Worm (Caenorhabditis elegans) whole organism, L3 larva: ENCODE data around the gene snf-11.

ENCODE experiments used
- R02D3.7 ChIP-seq: fragments of 150-350 bp; optimal IDR thresholded peaks from 2 replicates; lab custom pipeline; 2014; ENCODE audit warnings: missing biosample characterization, missing genetic modification characterization
- ZK546.5 ChIP-seq: sonication (generic microtip); optimal IDR thresholded peaks from 2 replicates; lab custom pipeline; 2017; ENCODE audit warnings: missing biosample characterization, missing genetic modification characterization
- aly-2 ChIP-seq: fragments of 150-350 bp; optimal IDR thresholded peaks from 2 replicates; lab custom pipeline; 2014; ENCODE audit warnings: missing biosample characterization, missing genetic modification characterization
- ama-1 ChIP-seq: fragments of 150-350 bp; optimal IDR thresholded peaks from 2 replicates; lab custom pipeline; 2018
- ceh-16 ChIP-seq: sonication (generic microtip); optimal IDR thresholded peaks from 2 replicates; lab custom pipeline; 2017; ENCODE audit warnings: missing biosample characterization, missing genetic modification characterization
- ceh-28 ChIP-seq: fragments of 150-350 bp; optimal IDR thresholded peaks from 2 replicates; lab custom pipeline; 2014; ENCODE audit warnings: missing biosample characterization, missing genetic modification reagents, missing genetic modification characterization
- daf-12 ChIP-seq: fragments of 150-350 bp; optimal IDR thresholded peaks from 2 replicates; lab custom pipeline; 2014; ENCODE audit warnings: missing biosample characterization, missing genetic modification reagents, missing genetic modification characterization
- egl-5 ChIP-seq: fragments of 150-350 bp; optimal IDR thresholded peaks from 2 replicates; lab custom pipeline; 2017; ENCODE audit warnings: missing biosample characterization, missing genetic modification reagents, missing genetic modification characterization, inconsistent platforms
- elt-2 ChIP-seq: sonication (generic microtip); optimal IDR thresholded peaks from 2 replicates; lab custom pipeline; 2016; ENCODE audit warnings: missing genetic modification reagents, mild to moderate bottlenecking, missing genetic modification characterization, missing compliant biosample characterization
- elt-3 ChIP-seq, 3 experiments: fragments of 150-350 bp in 1 of 3; sonication (generic microtip) in 2 of 3; optimal IDR thresholded peaks; 2 replicates in 2 of 3; 4 replicates in 1 of 3; lab custom pipeline; 2014 to 2017; ENCODE audit warnings: missing biosample characterization in 3 of 3, missing genetic modification characterization in 3 of 3
- eor-1 ChIP-seq, 2 experiments: fragments of 150-350 bp; optimal IDR thresholded peaks; 2 replicates each; lab custom pipeline; 2014 to 2018; ENCODE audit warnings: missing biosample characterization in 2 of 2, missing genetic modification characterization in 2 of 2
- fkh-10 ChIP-seq: sonication (generic microtip); optimal IDR thresholded peaks from 2 replicates; lab custom pipeline; 2017; ENCODE audit warnings: missing biosample characterization, missing genetic modification reagents, missing genetic modification characterization
- fos-1 ChIP-seq: fragments of 150-350 bp; optimal IDR thresholded peaks from 2 replicates; lab custom pipeline; 2014; ENCODE audit warnings: missing biosample characterization, missing genetic modification characterization
- hmg-11 ChIP-seq: sonication (generic microtip); optimal IDR thresholded peaks from 2 replicates; lab custom pipeline; 2016; ENCODE audit warnings: missing genetic modification characterization, missing compliant biosample characterization
- jun-1 ChIP-seq: fragments of 150-350 bp; optimal IDR thresholded peaks from 2 replicates; lab custom pipeline; 2014; ENCODE audit warnings: missing biosample characterization, missing genetic modification reagents, missing genetic modification characterization
- lin-15B ChIP-seq: fragments of 150-350 bp; optimal IDR thresholded peaks from 2 replicates; lab custom pipeline; 2014; ENCODE audit warnings: missing biosample characterization, missing genetic modification characterization
- lin-39 ChIP-seq: fragments of 150-350 bp; optimal IDR thresholded peaks from 2 replicates; lab custom pipeline; 2018; ENCODE audit warnings: missing biosample characterization, missing genetic modification reagents, missing genetic modification characterization
- lsy-12 ChIP-seq: sonication (generic microtip); optimal IDR thresholded peaks from 2 replicates; lab custom pipeline; 2016; ENCODE audit warnings: mild to moderate bottlenecking, missing genetic modification characterization, missing compliant biosample characterization
- mdl-1 ChIP-seq: fragments of 150-350 bp; optimal IDR thresholded peaks from 2 replicates; lab custom pipeline; 2014; ENCODE audit warnings: missing biosample characterization, missing genetic modification characterization
- mml-1 ChIP-seq: fragments of 150-350 bp; sonication (generic microtip); optimal IDR thresholded peaks from 3 replicates; lab custom pipeline; 2014; ENCODE audit warnings: missing biosample characterization, missing genetic modification characterization
- nfya-1 ChIP-seq: sonication (generic microtip); optimal IDR thresholded peaks from 2 replicates; lab custom pipeline; 2017; ENCODE audit warnings: missing genetic modification characterization, mild to moderate bottlenecking, missing compliant biosample characterization, antibody characterized with exemption, moderate library complexity; ENCODE audit not compliant: insufficient read depth
- nhr-11 ChIP-seq: fragments of 150-350 bp; optimal IDR thresholded peaks from 2 replicates; lab custom pipeline; 2014; ENCODE audit warnings: missing biosample characterization, missing genetic modification characterization
- nhr-12 ChIP-seq: fragments of 150-350 bp; optimal IDR thresholded peaks from 2 replicates; lab custom pipeline; 2014; ENCODE audit warnings: missing biosample characterization, missing genetic modification characterization
- nhr-23 ChIP-seq: fragments of 150-350 bp; optimal IDR thresholded peaks from 2 replicates; lab custom pipeline; 2014; ENCODE audit warnings: missing biosample characterization, missing genetic modification reagents, missing genetic modification characterization
- nhr-237 ChIP-seq: fragments of 150-350 bp; optimal IDR thresholded peaks from 2 replicates; lab custom pipeline; 2014; ENCODE audit warnings: missing biosample characterization, missing genetic modification characterization
- nhr-25 ChIP-seq: sonication (generic microtip); optimal IDR thresholded peaks from 2 replicates; lab custom pipeline; 2017; ENCODE audit warnings: missing biosample characterization, missing genetic modification characterization
- nhr-28 ChIP-seq: fragments of 150-350 bp; optimal IDR thresholded peaks from 2 replicates; lab custom pipeline; 2014; ENCODE audit warnings: missing biosample characterization, missing genetic modification characterization
- nhr-43 ChIP-seq: sonication (generic microtip); optimal IDR thresholded peaks from 2 replicates; lab custom pipeline; 2016; ENCODE audit warnings: mild to moderate bottlenecking, missing genetic modification characterization, missing compliant biosample characterization; ENCODE audit not compliant: poor library complexity, severe bottlenecking
- nhr-76 ChIP-seq: fragments of 150-350 bp; sonication (generic microtip); optimal IDR thresholded peaks from 5 replicates; lab custom pipeline; 2014; ENCODE audit warnings: missing biosample characterization, missing genetic modification characterization
- pha-4 ChIP-seq: fragments of 150-350 bp; optimal IDR thresholded peaks from 2 replicates; lab custom pipeline; 2014; ENCODE audit warnings: missing biosample characterization, missing genetic modification reagents, missing genetic modification characterization
- pqm-1 ChIP-seq: fragments of 150-350 bp; optimal IDR thresholded peaks from 2 replicates; lab custom pipeline; 2017; ENCODE audit warnings: missing biosample characterization, missing genetic modification characterization, inconsistent platforms
- sea-2 ChIP-seq: fragments of 150-350 bp; sonication (generic microtip); optimal IDR thresholded peaks from 4 replicates; lab custom pipeline; 2014; ENCODE audit warnings: missing biosample characterization, missing genetic modification reagents, missing genetic modification characterization
- skn-1 ChIP-seq: fragments of 150-350 bp; optimal IDR thresholded peaks from 2 replicates; lab custom pipeline; 2014; ENCODE audit warnings: missing biosample characterization, missing genetic modification characterization
- snpc-4 ChIP-seq: fragments of 150-350 bp; optimal IDR thresholded peaks from 2 replicates; lab custom pipeline; 2014; ENCODE audit warnings: missing biosample characterization, missing genetic modification characterization
- tbx-2 ChIP-seq: sonication (generic microtip); optimal IDR thresholded peaks from 2 replicates; lab custom pipeline; 2016; ENCODE audit warnings: mild to moderate bottlenecking, missing genetic modification characterization, missing compliant biosample characterization
- unc-62 ChIP-seq: fragments of 150-350 bp; sonication (generic microtip); optimal IDR thresholded peaks from 4 replicates; lab custom pipeline; 2014; ENCODE audit warnings: missing biosample characterization, missing genetic modification reagents, missing genetic modification characterization
- zag-1 ChIP-seq: fragments of 150-350 bp; optimal IDR thresholded peaks from 2 replicates; lab custom pipeline; 2014; ENCODE audit warnings: missing biosample characterization, missing genetic modification characterization
- ztf-11 ChIP-seq: fragments of 150-350 bp; optimal IDR thresholded peaks from 2 replicates; lab custom pipeline; 2014; ENCODE audit warnings: missing biosample characterization, missing genetic modification characterization
- ztf-4 ChIP-seq: fragments of 150-350 bp; optimal IDR thresholded peaks from 2 replicates; lab custom pipeline; 2014; ENCODE audit warnings: missing biosample characterization, missing genetic modification characterization

The snf-11 gene

ce11 chrV:11304200-11304599 lies 4.0 kb downstream of the snf-11 start:
- TF ChIP-seq ZK546.5: no peak
- no peak for TF ChIP-seq skn-1 (tag; lab: Kevin White, UChicago)
- no peak for TF ChIP-seq fos-1 (tag; lab: Kevin White, UChicago)
- TF ChIP-seq lsy-12 (tag; lab: Kevin White, UChicago): no peak
- TF ChIP-seq snpc-4 (tag; lab: Kevin White, UChicago): no peak
- no peak for TF ChIP-seq eor-1 (tag; optimal IDR thresholded peaks at IDR 0.05; lab: Kevin White, UChicago)
- TF ChIP-seq nhr-43 (tag; lab: Kevin White, UChicago): no peak

- no peak for TF ChIP-seq fos-1 (tag; lab: Kevin White, UChicago)
- no peak for TF ChIP-seq zag-1 (tag; lab: Kevin White, UChicago)
- no peak for TF ChIP-seq snpc-4 (tag; lab: Kevin White, UChicago)
- TF ChIP-seq nhr-12 (tag; lab: Kevin White, UChicago): no peak
- no peak for TF ChIP-seq R02D3.7 (tag; lab: Kevin White, UChicago)
- TF ChIP-seq ztf-11 (tag; lab: Kevin White, UChicago): no peak
- TF ChIP-seq elt-3 (tag; optimal IDR thresholded peaks at IDR 0.05; lab: Kevin White, UChicago): no peak
- TF ChIP-seq hmg-11: no peak
- no peak for TF ChIP-seq nhr-25 (tag; lab: Kevin White, UChicago)
- no peak for TF ChIP-seq aly-2 (tag; lab: Kevin White, UChicago)
- no peak for TF ChIP-seq lsy-12 (tag; lab: Kevin White, UChicago)
- TF ChIP-seq pqm-1 (tag; lab: Kevin White, UChicago): no peak
- TF ChIP-seq ztf-4 (tag; lab: Kevin White, UChicago): no peak
- TF ChIP-seq nfya-1: no peak
- TF ChIP-seq ceh-28 (tag; lab: Kevin White, UChicago): no peak
- TF ChIP-seq mdl-1 (tag; lab: Kevin White, UChicago): no peak
- TF ChIP-seq nhr-237: no peak
These were observed 5.5 kb downstream of the snf-11 start, which contains the start of gene srh-46 for ce11 chrV:11302698-11303097. TSS of gene srh-46 (minus strand) at chrV:11302886.

ce11 chrV:11300539-11300938 lies 7.7 kb downstream of the snf-11 start, which contains the start of gene srh-47:
TSS of gene srh-47 (minus strand) at chrV:11300639.
- TF ChIP-seq hmg-11 (no peak), sea-2 (GFP tag; lab: Kevin White, UChicago) (no peak), nhr-43 (tag; lab: Kevin White, UChicago) (no peak), nhr-23 (tag; lab: Kevin White, UChicago) (no peak), nhr-12 (tag; lab: Kevin White, UChicago) (no peak), lsy-12 (tag; lab: Kevin White, UChicago) (no peak), elt-2 (tag; lab: Kevin White, UChicago) (no peak), nhr-11 (tag; lab: Kevin White, UChicago) (no peak), fkh-10 (GFP tag; lab: Kevin White, UChicago) (no peak), pha-4 (tag; lab: Kevin White, UChicago) (no peak), nhr-237 (no peak), ZK546.5 (no peak), jun-1 (tag; lab: Kevin White, UChicago) (no peak), ztf-11 (tag; lab: Kevin White, UChicago) (no peak)

- TF ChIP-seq pqm-1 (tag; lab: Kevin White, UChicago) (no peak), elt-2 (tag; lab: Kevin White, UChicago) (no peak), daf-12 (tag; lab: Kevin White, UChicago) (no peak), unc-62 (no peak), fkh-10 (GFP tag; lab: Kevin White, UChicago) (no peak), ztf-11 (tag; lab: Kevin White, UChicago) (no peak), egl-5 (tag; lab: Kevin White, UChicago) (no peak), lin-39 (tag; lab: Kevin White, UChicago) (no peak), lin-15B (tag; lab: Kevin White, UChicago) (no peak), mdl-1 (tag; lab: Kevin White, UChicago) (no peak), hmg-11 (no peak)
These were observed 8.8 kb downstream of the snf-11 start for ce11 chrV:11299406-11299805.

DNA sequence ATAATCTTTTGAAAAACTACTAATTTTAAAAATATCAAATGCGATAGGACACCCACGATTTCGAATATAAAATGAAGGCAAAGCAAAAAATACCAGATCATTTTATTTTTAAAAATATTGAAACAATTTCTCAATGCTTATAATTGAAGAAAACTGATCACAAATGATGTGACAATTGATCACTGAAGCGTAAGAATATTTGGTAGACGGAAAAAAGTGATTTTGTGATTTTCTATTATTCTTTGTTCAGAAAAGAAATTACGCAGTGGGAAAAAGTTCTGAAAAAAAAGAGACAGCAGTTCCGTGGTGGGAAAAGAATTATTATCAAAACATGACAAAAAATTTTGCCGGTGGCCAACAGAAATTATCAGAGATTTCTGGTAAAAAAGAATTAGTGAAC lies 9.6 kb downstream of the snf-11 start, which contains the start of gene T03F7.5:
T03F7.5 (minus strand) TSS at position 101 of the 400 bp plus-strand sequence.
- TF ChIP-seq hmg-11 (no peak), ztf-4 (tag; lab: Kevin White, UChicago) (no peak), nhr-28 (tag; lab: Kevin White, UChicago) (no peak), ceh-16 (tag; lab: Kevin White, UChicago) (no peak), aly-2 (tag; lab: Kevin White, UChicago) (no peak), R02D3.7 (tag; lab: Kevin White, UChicago) (no peak), zag-1 (tag; lab: Kevin White, UChicago) (no peak), nhr-76 (tag; lab: Kevin White, UChicago) (no peak), ama-1 (no peak), snpc-4 (tag; lab: Kevin White, UChicago) (no peak), nhr-25 (tag; lab: Kevin White, UChicago) (no peak), tbx-2 (tag; lab: Kevin White, UChicago) (no peak), nhr-237 (no peak), mml-1 (tag; lab: Kevin White, UChicago) (no peak)
- TF ChIP-seq, all 47 proteins: peak for 0
